Worm (Caenorhabditis elegans) whole organism, L2 larva: ENCODE data around the gene daf-5.
A peak's percentile ranks its signal among the peaks of the same experiment; 100 is the strongest.

Experiments
- C34F6.9 ChIP-seq: fragments of 150-350 bp; optimal IDR thresholded peaks from 2 replicates; lab custom pipeline; 2014; ENCODE audit warnings: missing biosample characterization, missing genetic modification characterization
- F13H6.1 ChIP-seq: sonication (generic microtip); optimal IDR thresholded peaks from 2 replicates; lab custom pipeline; 2016; ENCODE audit warnings: missing genetic modification characterization, missing compliant biosample characterization
- ZK546.5 ChIP-seq: sonication (generic microtip); optimal IDR thresholded peaks from 2 replicates; lab custom pipeline; 2017; ENCODE audit warnings: missing biosample characterization, missing genetic modification characterization
- alr-1 ChIP-seq: fragments of 150-350 bp; optimal IDR thresholded peaks from 2 replicates; lab custom pipeline; 2014; ENCODE audit warnings: missing biosample characterization, missing genetic modification characterization
- ama-1 ChIP-seq: fragments of 150-350 bp; optimal IDR thresholded peaks from 2 replicates; lab custom pipeline; 2018; ENCODE audit warnings: inconsistent platforms
- blmp-1 ChIP-seq: sonication (generic microtip); optimal IDR thresholded peaks from 2 replicates; lab custom pipeline; 2017; ENCODE audit warnings: missing genetic modification characterization, mild to moderate bottlenecking, missing compliant biosample characterization, antibody characterized with exemption, moderate library complexity; ENCODE audit not compliant: insufficient read depth
- ceh-16 ChIP-seq: fragments of 150-350 bp; optimal IDR thresholded peaks from 2 replicates; lab custom pipeline; 2014; ENCODE audit warnings: missing biosample characterization, missing genetic modification characterization
- crh-2 ChIP-seq: sonication (generic microtip); optimal IDR thresholded peaks from 2 replicates; lab custom pipeline; 2017; ENCODE audit warnings: missing biosample characterization, missing genetic modification characterization
- dmd-4 ChIP-seq: sonication (generic microtip); optimal IDR thresholded peaks from 2 replicates; lab custom pipeline; 2017; ENCODE audit warnings: missing biosample characterization, missing genetic modification characterization
- egl-27 ChIP-seq: sonication (generic microtip); optimal IDR thresholded peaks from 3 replicates; lab custom pipeline; 2017; ENCODE audit warnings: missing biosample characterization, missing genetic modification reagents, missing genetic modification characterization
- elt-3 ChIP-seq: sonication (generic microtip); optimal IDR thresholded peaks from 2 replicates; lab custom pipeline; 2017; ENCODE audit warnings: missing biosample characterization, missing genetic modification characterization
- fos-1 ChIP-seq: fragments of 150-350 bp; optimal IDR thresholded peaks from 2 replicates; lab custom pipeline; 2014; ENCODE audit warnings: missing biosample characterization, missing genetic modification characterization
- lin-11 ChIP-seq: fragments of 150-350 bp; sonication (generic microtip); optimal IDR thresholded peaks from 2 replicates; lab custom pipeline; 2014; ENCODE audit warnings: missing biosample characterization, missing genetic modification characterization, inconsistent platforms, mixed read lengths
- lin-13 ChIP-seq: fragments of 150-350 bp; optimal IDR thresholded peaks from 2 replicates; lab custom pipeline; 2014; ENCODE audit warnings: missing biosample characterization, missing genetic modification reagents, missing genetic modification characterization
- lsy-2 ChIP-seq, 2 experiments: fragments of 150-350 bp in 1 of 2; sonication (generic microtip) in 1 of 2; optimal IDR thresholded peaks; 2 replicates each; lab custom pipeline; 2014 to 2017; ENCODE audit warnings: missing biosample characterization in 2 of 2, missing genetic modification characterization in 2 of 2
- mab-5 ChIP-seq: fragments of 150-350 bp; optimal IDR thresholded peaks from 2 replicates; lab custom pipeline; 2014; ENCODE audit warnings: missing biosample characterization, missing genetic modification characterization
- mbf-1 ChIP-seq: sonication (generic microtip); optimal IDR thresholded peaks from 2 replicates; lab custom pipeline; 2017; ENCODE audit warnings: missing biosample characterization, missing genetic modification characterization
- nhr-10 ChIP-seq: sonication (generic microtip); optimal IDR thresholded peaks from 2 replicates; lab custom pipeline; 2017; ENCODE audit warnings: missing biosample characterization, missing genetic modification characterization
- nhr-11 ChIP-seq: fragments of 150-350 bp; optimal IDR thresholded peaks from 2 replicates; lab custom pipeline; 2014; ENCODE audit warnings: missing biosample characterization, missing genetic modification characterization
- nhr-12 ChIP-seq: fragments of 150-350 bp; optimal IDR thresholded peaks from 2 replicates; lab custom pipeline; 2014; ENCODE audit warnings: missing biosample characterization, missing genetic modification characterization
- nhr-129 ChIP-seq: fragments of 150-350 bp; optimal IDR thresholded peaks from 2 replicates; lab custom pipeline; 2014; ENCODE audit warnings: missing biosample characterization, missing genetic modification characterization
- nhr-21 ChIP-seq: fragments of 150-350 bp; optimal IDR thresholded peaks from 2 replicates; lab custom pipeline; 2014; ENCODE audit warnings: missing biosample characterization, missing genetic modification characterization
- nhr-23 ChIP-seq: fragments of 150-350 bp; optimal IDR thresholded peaks from 2 replicates; lab custom pipeline; 2014; ENCODE audit warnings: missing biosample characterization, missing genetic modification reagents, missing genetic modification characterization
- nhr-6 ChIP-seq: fragments of 150-350 bp; optimal IDR thresholded peaks from 2 replicates; lab custom pipeline; 2014; ENCODE audit warnings: missing biosample characterization, missing genetic modification characterization
- nhr-77 ChIP-seq: fragments of 150-350 bp; optimal IDR thresholded peaks from 2 replicates; lab custom pipeline; 2014; ENCODE audit warnings: missing biosample characterization, missing genetic modification characterization
- peb-1 ChIP-seq: fragments of 150-350 bp; optimal IDR thresholded peaks from 2 replicates; lab custom pipeline; 2014; ENCODE audit warnings: missing biosample characterization, missing genetic modification characterization
- sem-4 ChIP-seq: fragments of 150-350 bp; optimal IDR thresholded peaks from 2 replicates; lab custom pipeline; 2014; ENCODE audit warnings: missing biosample characterization, missing genetic modification reagents, missing genetic modification characterization
- sma-3 ChIP-seq: sonication (generic microtip); optimal IDR thresholded peaks from 2 replicates; lab custom pipeline; 2016; ENCODE audit warnings: missing genetic modification reagents, missing genetic modification characterization, missing compliant biosample characterization
- sma-9 ChIP-seq, 2 experiments: fragments of 150-350 bp in 1 of 2; sonication (generic microtip) in 1 of 2; optimal IDR thresholded peaks; 2 replicates each; lab custom pipeline; 2014 to 2016; ENCODE audit warnings: missing genetic modification characterization in 2 of 2, mild to moderate bottlenecking in 1 of 2, missing biosample characterization in 1 of 2, missing compliant biosample characterization in 1 of 2, missing genetic modification reagents in 1 of 2, moderate library complexity in 1 of 2
- snpc-4 ChIP-seq: fragments of 150-350 bp; optimal IDR thresholded peaks from 2 replicates; lab custom pipeline; 2014; ENCODE audit warnings: missing biosample characterization, missing genetic modification characterization
- unc-39 ChIP-seq: fragments of 150-350 bp; optimal IDR thresholded peaks from 2 replicates; lab custom pipeline; 2014; ENCODE audit warnings: missing biosample characterization, missing genetic modification characterization
- unc-62 ChIP-seq: fragments of 150-350 bp; optimal IDR thresholded peaks from 2 replicates; lab custom pipeline; 2014; ENCODE audit warnings: missing biosample characterization, missing genetic modification reagents, missing genetic modification characterization
- zag-1 ChIP-seq: fragments of 150-350 bp; optimal IDR thresholded peaks from 2 replicates; lab custom pipeline; 2014; ENCODE audit warnings: missing biosample characterization, missing genetic modification characterization
- ztf-1 ChIP-seq: fragments of 200-800 bp; sonication (Bioruptor generic); conservative IDR thresholded peaks from 2 replicates; pipeline ENCODE4 v1.3.6; 2022; ENCODE audit warnings: missing genetic modification characterization, missing compliant biosample characterization
- ztf-4 ChIP-seq: fragments of 150-350 bp; optimal IDR thresholded peaks from 2 replicates; lab custom pipeline; 2014; ENCODE audit warnings: missing biosample characterization, missing genetic modification characterization

daf-5 gene

DNA sequence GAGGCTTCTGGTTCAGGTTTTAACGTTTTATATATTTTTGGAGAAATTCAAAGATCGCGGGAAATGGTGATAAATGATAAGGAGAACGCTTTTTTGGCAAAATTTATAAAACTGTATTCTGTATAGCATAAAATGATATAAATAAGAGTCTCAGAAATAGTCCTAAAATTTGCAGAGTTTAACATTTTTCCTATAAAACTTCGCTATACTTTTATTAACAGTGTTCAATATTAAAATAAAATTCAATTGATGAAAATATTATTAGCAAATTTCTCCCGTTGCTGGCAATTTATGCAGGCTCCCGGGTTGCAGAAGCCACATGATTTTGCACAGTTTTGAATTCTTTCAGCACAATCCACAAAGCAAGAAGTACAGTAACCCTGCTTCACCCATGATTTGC is 53.1 kb downstream of the daf-5 start, which contains the start of gene F01D5.2:
TSS of gene F01D5.2 (minus strand) at position 101 of the 400 bp plus-strand sequence.
- TF ChIP-seq nhr-23 (tag; lab: Kevin White, UChicago) (no peak), dmd-4 (tag; lab: Kevin White, UChicago) (no peak), sma-3 (no peak), peb-1 (tag; lab: Kevin White, UChicago) (no peak), mbf-1 (no peak), nhr-11 (no peak), C34F6.9 (tag; lab: Kevin White, UChicago) (no peak), mab-5 (tag; lab: Kevin White, UChicago) (no peak), elt-3 (tag; lab: Kevin White, UChicago) (no peak), alr-1 (no peak)

DNA sequence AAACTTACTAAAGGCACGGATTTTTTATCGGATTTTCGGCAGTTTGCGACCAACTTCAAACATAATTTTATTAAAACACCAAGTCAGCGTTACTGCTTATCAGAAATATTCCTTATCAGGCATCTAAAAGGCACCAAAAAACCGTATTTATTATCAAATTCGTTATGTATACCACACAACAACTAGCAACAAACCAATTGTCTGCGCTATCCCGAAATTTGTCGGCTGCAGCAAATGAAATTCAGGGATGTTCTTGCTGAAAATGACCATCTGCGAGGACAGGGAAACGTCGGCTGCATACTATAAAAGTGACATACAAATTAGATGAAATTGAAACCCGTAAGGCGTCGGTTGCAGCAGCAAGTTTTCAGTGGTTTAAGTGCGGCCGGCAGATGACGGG is 54.1 kb downstream of the daf-5 start:
- TF ChIP-seq sma-3 (no peak), lin-11 (no peak), C34F6.9 (tag; lab: Kevin White, UChicago) (no peak), peb-1 (tag; lab: Kevin White, UChicago) (no peak)

DNA sequence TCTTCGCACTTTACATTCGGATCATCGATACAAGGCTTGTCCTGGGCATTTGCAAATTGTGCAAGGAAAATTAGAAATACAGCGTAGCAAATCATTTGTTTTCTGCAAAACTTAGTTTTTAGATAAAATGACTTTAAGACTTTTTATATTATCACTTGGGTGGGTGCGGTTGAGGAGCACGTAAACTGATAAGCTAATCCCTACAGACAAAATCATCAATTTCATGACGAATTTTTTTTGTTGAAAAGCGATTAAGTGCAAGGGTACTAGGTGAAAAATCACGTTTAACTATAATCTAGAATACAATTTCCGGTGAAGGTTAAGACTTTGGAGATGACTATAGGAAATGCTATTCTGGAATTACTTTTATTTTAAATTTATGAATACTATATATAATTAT is 54.6 kb downstream of the daf-5 start, which contains the start of gene F01D5.1:
TSS of gene F01D5.1 (minus strand) at position 105 of the 400 bp plus-strand sequence.
- TF ChIP-seq nhr-129 (tag; lab: Kevin White, UChicago) (no peak), unc-62 (no peak), alr-1 (no peak), sma-9 (GFP tag; optimal IDR thresholded peaks at IDR 0.05; lab: Kevin White, UChicago) (peak; percentile 56), sma-9 (tag; optimal IDR thresholded peaks at IDR 0.05; lab: Kevin White, UChicago) (no peak), fos-1 (peak; percentile 42), nhr-10 (tag; lab: Kevin White, UChicago) (no peak)

DNA sequence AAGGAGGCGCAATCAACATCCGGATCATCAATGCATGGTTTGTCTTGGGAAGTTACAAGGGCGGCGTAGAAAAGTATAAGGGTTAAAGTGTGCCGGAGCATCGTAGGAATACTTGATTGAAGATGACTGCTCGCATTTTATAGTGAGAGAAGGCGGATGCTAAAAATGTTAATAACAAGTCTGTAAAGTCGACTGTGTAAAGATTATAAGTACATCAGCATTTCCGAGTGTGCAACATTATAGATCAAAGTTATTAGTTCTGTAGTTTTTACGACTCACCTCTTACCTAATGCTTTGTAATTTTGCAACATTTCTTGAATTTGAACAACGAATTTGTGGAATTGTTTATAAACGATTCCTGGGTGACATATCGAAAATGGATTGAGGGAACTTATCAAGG is 57.2 kb downstream of the daf-5 start, which contains the start of gene Y39G8B.7:
TSS of gene Y39G8B.7 (minus strand) at position 101 of the 400 bp plus-strand sequence.
- TF ChIP-seq crh-2 (tag; lab: Kevin White, UChicago), result no peak
- TF ChIP-seq ztf-4, result no peak
- no peak for TF ChIP-seq elt-3 (tag; lab: Kevin White, UChicago)
- no peak for TF ChIP-seq nhr-12 (tag; lab: Kevin White, UChicago)
- no peak for TF ChIP-seq nhr-10 (tag; lab: Kevin White, UChicago)
- TF ChIP-seq egl-27, result no peak
- TF ChIP-seq sma-3, result no peak
- no peak for TF ChIP-seq nhr-6
- no peak for TF ChIP-seq zag-1 (tag; lab: Kevin White, UChicago)
- no peak for TF ChIP-seq mbf-1
- TF ChIP-seq F13H6.1 (tag; lab: Kevin White, UChicago), result no peak
- no peak for TF ChIP-seq alr-1

DNA sequence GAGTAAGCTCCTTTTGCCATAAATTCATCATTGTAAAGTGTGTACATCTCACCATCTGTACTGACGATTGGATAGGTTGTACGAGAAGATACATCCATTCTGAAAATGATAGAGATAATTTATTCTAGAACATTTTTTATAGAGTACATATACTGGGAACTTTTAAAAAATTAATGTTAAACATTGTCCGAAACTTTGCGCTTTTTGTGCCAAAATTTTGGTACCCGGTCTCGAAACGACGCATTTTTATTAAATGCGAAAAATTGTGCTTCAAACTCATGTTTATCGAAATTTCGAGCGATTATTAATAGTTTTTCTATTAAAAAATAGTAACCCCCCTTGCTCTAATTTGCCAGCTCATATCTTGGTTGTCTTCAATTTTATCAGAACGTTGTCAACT is 60.4 kb downstream of the daf-5 start, which contains the start of gene Y39G8B.5:
TSS of gene Y39G8B.5 (minus strand) at position 101 of the 400 bp plus-strand sequence.
- TF ChIP-seq nhr-77 (tag; lab: Kevin White, UChicago) (no peak), ceh-16 (tag; lab: Kevin White, UChicago) (no peak), ZK546.5 (tag; lab: Kevin White, UChicago) (no peak), zag-1 (tag; lab: Kevin White, UChicago) (no peak), lin-13 (GFP tag; lab: Kevin White, UChicago) (no peak), blmp-1 (no peak), nhr-21 (tag; lab: Kevin White, UChicago) (no peak), ztf-4 (no peak), mab-5 (tag; lab: Kevin White, UChicago) (no peak), elt-3 (tag; lab: Kevin White, UChicago) (no peak)
- TF ChIP-seq, all 48 proteins: peak for 0

DNA sequence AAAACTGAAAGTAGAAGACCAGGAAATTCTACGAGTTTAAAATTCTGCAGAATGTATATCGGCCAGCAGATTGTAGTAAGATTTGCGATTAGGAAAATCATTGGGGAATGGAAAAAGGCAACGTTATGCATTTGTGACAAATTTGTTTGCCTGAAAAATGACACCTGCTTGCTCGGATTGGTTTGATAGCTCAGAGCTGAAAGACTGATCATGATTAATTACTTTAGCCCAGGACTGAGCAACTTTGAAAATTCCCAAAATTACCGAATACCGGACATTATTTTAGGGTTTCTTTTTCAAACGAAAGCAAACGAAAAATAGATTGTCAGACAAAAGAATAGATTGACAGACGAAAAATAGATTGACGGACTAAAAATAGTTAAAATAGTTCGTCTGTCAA is 67.6 kb downstream of the daf-5 start, which contains the start of gene sre-47:
TSS of gene sre-47 (minus strand) at position 101 of the 400 bp plus-strand sequence.
- TF ChIP-seq F13H6.1 (tag; lab: Kevin White, UChicago) (no peak), ztf-1 (GFP tag; lab: Robert Waterston, UW) (no peak), lsy-2 (tag; optimal IDR thresholded peaks at IDR 0.05; lab: Kevin White, UChicago) (no peak), C34F6.9 (tag; lab: Kevin White, UChicago) (no peak), ZK546.5 (tag; lab: Kevin White, UChicago) (no peak), ztf-4 (no peak), ceh-16 (tag; lab: Kevin White, UChicago) (no peak), nhr-21 (tag; lab: Kevin White, UChicago) (no peak), sem-4 (no peak), snpc-4 (tag; lab: Kevin White, UChicago) (no peak), unc-39 (tag; lab: Kevin White, UChicago) (no peak), ama-1 (no peak)
- TF ChIP-seq, all 48 proteins: peak for 0
